Fruit fly (Drosophila melanogaster) whole organism, embryonic: Measurements from ENCODE around the gene MBD-like.
A peak's percentile ranks its signal among the peaks of the same experiment; 100 is the strongest.

Source experiments
- C15 ChIP-seq: fragments of 200-800 bp; sonication (Bioruptor generic); IDR thresholded peaks from 3 replicates; pipeline ENCODE4 v1.3.6; 2022; ENCODE audit warnings: missing biosample characterization, missing genetic modification characterization
- CG10209 ChIP-seq: fragments of 200-800 bp; sonication (Bioruptor generic); optimal IDR thresholded peaks from 3 replicates; lab custom pipeline; 2017; ENCODE audit warnings: missing biosample characterization, mild to moderate bottlenecking, missing genetic modification characterization, missing genetic modification reagents
- CG10366 ChIP-seq: fragments of 200-800 bp; sonication (Bioruptor generic); IDR thresholded peaks from 2 replicates; pipeline ENCODE4 v1.3.6; 2022; ENCODE audit warnings: missing biosample characterization, missing genetic modification characterization
- CG12071 ChIP-seq: fragments of 200-800 bp; sonication (Bioruptor generic); optimal IDR thresholded peaks from 3 replicates; lab custom pipeline; 2018; ENCODE audit warnings: missing biosample characterization, mild to moderate bottlenecking, missing genetic modification characterization
- CG12104 ChIP-seq: fragments of 200-800 bp; sonication (Bioruptor generic); optimal IDR thresholded peaks from 3 replicates; lab custom pipeline; 2016; ENCODE audit warnings: missing biosample characterization, missing genetic modification characterization
- CG12219 ChIP-seq: fragments of 200-800 bp; sonication (Bioruptor generic); optimal IDR thresholded peaks from 3 replicates; lab custom pipeline; 2018; ENCODE audit warnings: missing biosample characterization, mild to moderate bottlenecking, missing genetic modification characterization
- CG15011 ChIP-seq: fragments of 200-800 bp; sonication (Bioruptor generic); optimal IDR thresholded peaks from 3 replicates; lab custom pipeline; 2018; ENCODE audit warnings: missing biosample characterization, mild to moderate bottlenecking, missing genetic modification characterization
- CG16863 ChIP-seq: fragments of 200-800 bp; sonication (Bioruptor generic); optimal IDR thresholded peaks from 3 replicates; lab custom pipeline; 2016; ENCODE audit warnings: missing biosample characterization, missing genetic modification characterization
- CG18599 ChIP-seq: fragments of 200-800 bp; sonication (Bioruptor generic); optimal IDR thresholded peaks from 3 replicates; lab custom pipeline; 2017; ENCODE audit warnings: missing biosample characterization, missing genetic modification characterization, mild to moderate bottlenecking, moderate library complexity, missing genetic modification reagents
- CG18764 ChIP-seq: fragments of 200-800 bp; sonication (Bioruptor generic); optimal IDR thresholded peaks from 3 replicates; lab custom pipeline; 2016; ENCODE audit warnings: missing biosample characterization, missing genetic modification characterization
- CG2129 ChIP-seq: fragments of 200-800 bp; sonication (Bioruptor generic); IDR thresholded peaks from 2 replicates; pipeline ENCODE4 v1.3.6; 2022; ENCODE audit warnings: missing biosample characterization, missing genetic modification characterization; ENCODE audit not compliant: partially characterized antibody
- CG30020 ChIP-seq: fragments of 200-800 bp; optimal IDR thresholded peaks from 2 replicates; lab custom pipeline; 2019; ENCODE audit warnings: missing biosample characterization, mild to moderate bottlenecking, missing genetic modification characterization, moderate library complexity
- CG3065 ChIP-seq: fragments of 200-800 bp; sonication (Bioruptor generic); optimal IDR thresholded peaks from 2 replicates; lab custom pipeline; 2016; ENCODE audit warnings: missing biosample characterization, missing genetic modification characterization
- CG3847 ChIP-seq: fragments of 200-800 bp; sonication (Bioruptor generic); IDR thresholded peaks from 2 replicates; pipeline ENCODE4 v1.3.6; 2022; ENCODE audit warnings: missing biosample characterization, missing genetic modification characterization
- CG4707 ChIP-seq: fragments of 200-800 bp; sonication (Bioruptor generic); optimal IDR thresholded peaks from 2 replicates; lab custom pipeline; 2018; ENCODE audit warnings: missing biosample characterization, mild to moderate bottlenecking, missing genetic modification characterization, moderate library complexity
- CG6272 ChIP-seq: fragments of 200-800 bp; sonication (Bioruptor generic); IDR thresholded peaks from 2 replicates; pipeline ENCODE4 v1.3.6; 2022; ENCODE audit warnings: missing biosample characterization, missing genetic modification characterization
- CG6765 ChIP-seq: fragments of 200-800 bp; sonication (Bioruptor generic); optimal IDR thresholded peaks from 3 replicates; lab custom pipeline; 2017; ENCODE audit warnings: missing biosample characterization, mild to moderate bottlenecking, missing genetic modification characterization
- CG7271 ChIP-seq: fragments of 200-800 bp; sonication (Bioruptor generic); optimal IDR thresholded peaks from 2 replicates; lab custom pipeline; 2018; ENCODE audit warnings: missing biosample characterization, mild to moderate bottlenecking, missing genetic modification characterization, moderate library complexity
- CG7372 ChIP-seq: fragments of 200-800 bp; sonication (Bioruptor generic); IDR thresholded peaks from 2 replicates; pipeline ENCODE4 v1.3.6; 2022; ENCODE audit warnings: missing biosample characterization, missing genetic modification characterization
- CG7928 ChIP-seq: fragments of 200-800 bp; sonication (Bioruptor generic); optimal IDR thresholded peaks from 2 replicates; lab custom pipeline; 2017; ENCODE audit warnings: missing biosample characterization, mild to moderate bottlenecking, missing genetic modification characterization
- CG8281 ChIP-seq: fragments of 200-800 bp; sonication (Bioruptor generic); optimal IDR thresholded peaks from 2 replicates; lab custom pipeline; 2018; ENCODE audit warnings: missing biosample characterization, mild to moderate bottlenecking, missing genetic modification characterization, moderate library complexity
- CG9817 ChIP-seq: fragments of 200-800 bp; sonication (Bioruptor generic); optimal IDR thresholded peaks from 2 replicates; lab custom pipeline; 2018; ENCODE audit warnings: missing biosample characterization, mild to moderate bottlenecking, missing genetic modification characterization, moderate library complexity
- CoRest ChIP-seq: fragments of 200-800 bp; sonication (Bioruptor generic); optimal IDR thresholded peaks from 3 replicates; lab custom pipeline; 2018; ENCODE audit warnings: missing biosample characterization, mild to moderate bottlenecking, missing genetic modification characterization, moderate library complexity
- Dad ChIP-seq: fragments of 200-800 bp; sonication (Bioruptor generic); optimal IDR thresholded peaks from 3 replicates; lab custom pipeline; 2016; ENCODE audit warnings: missing biosample characterization, missing genetic modification characterization
- Doc2 ChIP-seq: fragments of 200-800 bp; sonication (Bioruptor generic); IDR thresholded peaks from 2 replicates; pipeline ENCODE4 v1.3.6; 2022; ENCODE audit warnings: missing biosample characterization, missing genetic modification characterization
- GATAe ChIP-seq: fragments of 200-800 bp; sonication (Bioruptor generic); conservative IDR thresholded peaks from 2 replicates; pipeline ENCODE4 v1.3.6; 2022; ENCODE audit warnings: missing biosample characterization, missing genetic modification characterization
- Hr3 ChIP-seq: fragments of 200-800 bp; sonication (Bioruptor generic); optimal IDR thresholded peaks from 3 replicates; lab custom pipeline; 2016; ENCODE audit warnings: missing biosample characterization, missing genetic modification characterization
- Hsf ChIP-seq: fragments of 200-800 bp; sonication (Bioruptor generic); optimal IDR thresholded peaks from 3 replicates; lab custom pipeline; 2016; ENCODE audit warnings: missing biosample characterization, missing genetic modification characterization
- Mrtf ChIP-seq: fragments of 200-800 bp; sonication (Bioruptor generic); IDR thresholded peaks from 3 replicates; pipeline ENCODE4 v1.3.6; 2022; ENCODE audit warnings: missing biosample characterization, missing genetic modification characterization
- NK7.1 ChIP-seq: fragments of 200-800 bp; sonication (Bioruptor generic); optimal IDR thresholded peaks from 3 replicates; lab custom pipeline; 2016; ENCODE audit warnings: missing biosample characterization, missing genetic modification characterization
- Optix ChIP-seq: fragments of 200-800 bp; sonication (Bioruptor generic); IDR thresholded peaks from 3 replicates; pipeline ENCODE4 v1.3.6; 2022; ENCODE audit warnings: missing biosample characterization, missing genetic modification characterization
- Pdp1 ChIP-seq, 2 experiments: fragments of 200-800 bp; sonication (Bioruptor generic); optimal IDR thresholded peaks; 3 replicates each; lab custom pipeline; 2016; ENCODE audit warnings: missing biosample characterization in 2 of 2, missing genetic modification characterization in 2 of 2, mild to moderate bottlenecking in 1 of 2, moderate library complexity in 1 of 2
- Six4 ChIP-seq: fragments of 200-800 bp; sonication (Bioruptor generic); optimal IDR thresholded peaks from 2 replicates; lab custom pipeline; 2016; ENCODE audit warnings: missing biosample characterization, missing genetic modification characterization
- Usf ChIP-seq: fragments of 200-800 bp; sonication (Bioruptor generic); optimal IDR thresholded peaks from 2 replicates; lab custom pipeline; 2017; ENCODE audit warnings: missing genotype, missing biosample characterization, missing genetic modification characterization
- bsh ChIP-seq, 2 experiments: fragments of 200-800 bp; sonication (Bioruptor generic); optimal IDR thresholded peaks; 2 replicates each; lab custom pipeline; 2017 to 2018; ENCODE audit warnings: mild to moderate bottlenecking in 2 of 2, missing biosample characterization in 2 of 2, missing genetic modification characterization in 2 of 2, moderate library complexity in 1 of 2
- cad ChIP-seq: fragments of >200 bp; optimal IDR thresholded peaks from 2 replicates; lab custom pipeline; 2017; ENCODE audit warnings: missing biosample characterization, missing genetic modification characterization
- cg ChIP-seq: fragments of 200-800 bp; sonication (Bioruptor generic); optimal IDR thresholded peaks from 3 replicates; lab custom pipeline; 2019; ENCODE audit warnings: missing biosample characterization, mild to moderate bottlenecking, missing genetic modification characterization, moderate library complexity
- dmrt11E ChIP-seq: fragments of 200-800 bp; sonication (Bioruptor generic); optimal IDR thresholded peaks from 3 replicates; lab custom pipeline; 2018; ENCODE audit warnings: missing biosample characterization, mild to moderate bottlenecking, missing genetic modification characterization, moderate library complexity
- gsb-n ChIP-seq: fragments of 200-800 bp; sonication (Bioruptor generic); optimal IDR thresholded peaks from 3 replicates; lab custom pipeline; 2018; ENCODE audit warnings: missing biosample characterization, mild to moderate bottlenecking, missing genetic modification characterization
- kah ChIP-seq: fragments of 200-800 bp; sonication (Bioruptor generic); optimal IDR thresholded peaks from 2 replicates; lab custom pipeline; 2018; ENCODE audit warnings: missing biosample characterization, mild to moderate bottlenecking, missing genetic modification characterization
- kni ChIP-seq: fragments of 200-800 bp; sonication (Bioruptor generic); optimal IDR thresholded peaks from 3 replicates; lab custom pipeline; 2017; ENCODE audit warnings: mild to moderate bottlenecking, missing biosample characterization, missing genetic modification reagents, missing genetic modification characterization
- lab ChIP-seq: fragments of 200-800 bp; sonication (Bioruptor generic); optimal IDR thresholded peaks from 3 replicates; lab custom pipeline; 2017; ENCODE audit warnings: missing biosample characterization, missing genetic modification characterization, mild to moderate bottlenecking, moderate library complexity, missing genetic modification reagents
- maf-S ChIP-seq: fragments of 200-800 bp; sonication (Bioruptor generic); optimal IDR thresholded peaks from 2 replicates; lab custom pipeline; 2016; ENCODE audit warnings: missing biosample characterization, missing genetic modification characterization
- row ChIP-seq: fragments of 200-800 bp; sonication (Bioruptor generic); IDR thresholded peaks from 3 replicates; pipeline ENCODE4 v1.3.6; 2022; ENCODE audit warnings: missing biosample characterization, missing genetic modification characterization
- schlank ChIP-seq: fragments of 200-800 bp; sonication (Bioruptor generic); optimal IDR thresholded peaks from 2 replicates; lab custom pipeline; 2018; ENCODE audit warnings: missing biosample characterization, mild to moderate bottlenecking, missing genetic modification characterization
- sd ChIP-seq: fragments of 200-800 bp; sonication (Bioruptor generic); optimal IDR thresholded peaks from 3 replicates; lab custom pipeline; 2018; ENCODE audit warnings: missing biosample characterization, mild to moderate bottlenecking, missing genetic modification characterization, moderate library complexity
- sim ChIP-seq: fragments of 200-800 bp; sonication (Bioruptor generic); IDR thresholded peaks from 2 replicates; pipeline ENCODE4 v1.3.6; 2022; ENCODE audit warnings: missing biosample characterization, missing genetic modification characterization
- stwl ChIP-seq: fragments of 200-800 bp; sonication (Bioruptor generic); optimal IDR thresholded peaks from 3 replicates; lab custom pipeline; 2018; ENCODE audit warnings: missing biosample characterization, mild to moderate bottlenecking, missing genetic modification characterization, moderate library complexity
- wdn ChIP-seq: fragments of 200-800 bp; sonication (Bioruptor generic); IDR thresholded peaks from 2 replicates; pipeline ENCODE4 v1.3.6; 2022; ENCODE audit warnings: missing biosample characterization, missing genetic modification characterization

MBD-like gene

DNA sequence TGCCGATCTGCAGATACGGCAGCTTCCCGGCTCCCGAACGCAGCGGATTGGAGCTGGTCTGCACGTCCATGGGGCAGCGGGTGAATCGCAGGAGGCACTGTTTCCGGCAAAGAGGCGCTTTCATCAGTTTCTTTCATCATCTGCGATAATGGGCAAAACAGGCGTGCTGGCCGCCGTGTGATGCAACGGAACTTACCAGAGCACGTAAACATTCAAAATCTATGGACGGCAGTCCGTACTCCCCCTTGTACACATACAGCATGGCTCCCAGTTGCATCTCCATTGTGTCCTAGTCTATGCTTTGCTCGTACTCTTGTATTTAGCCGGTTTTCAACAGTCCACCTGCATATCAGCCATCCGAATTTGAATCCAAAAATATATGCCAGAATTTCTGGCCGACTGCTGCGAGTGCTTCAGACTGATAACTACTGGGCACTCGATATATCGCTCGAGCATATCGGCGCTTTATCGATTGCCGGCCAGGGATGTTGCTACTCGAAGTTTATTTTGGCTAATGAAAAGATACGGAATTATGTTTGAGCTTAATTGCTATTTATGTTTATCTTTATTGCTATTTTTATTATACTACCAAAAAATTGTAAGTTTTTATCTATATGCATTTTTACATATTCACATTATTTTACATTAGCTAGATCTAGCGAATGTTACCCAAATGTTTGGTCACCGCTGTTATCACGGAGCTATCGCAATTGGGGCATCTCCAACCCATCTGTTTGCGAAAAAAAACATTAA, 3.9 kb downstream of the MBD-like start, which contains the start of the genes CG9393 and Vps45 (continued):
- TF ChIP-seq CG9817 (tag; lab: Kevin White, UChicago): peak; percentile 71
- TF ChIP-seq maf-S (GFP tag; lab: Kevin White, UChicago): peak; percentile 59
- peak; percentile 48 for TF ChIP-seq CG3065
- peak; percentile 52; the same call in 1 of the 2 replicates for TF ChIP-seq CG10366
- TF ChIP-seq Mrtf: no peak
- TF ChIP-seq CG8281 (tag; lab: Kevin White, UChicago): no peak
- peak; percentile 33 for TF ChIP-seq CG18764 (GFP tag; lab: Kevin White, UChicago)
- peak; percentile 79 for TF ChIP-seq Hsf (GFP tag; lab: Kevin White, UChicago)
- peak; percentile 59 for TF ChIP-seq dmrt11E (tag; lab: Kevin White, UChicago)
- TF ChIP-seq row: peak; percentile 89
- TF ChIP-seq gsb-n (tag; lab: Kevin White, UChicago): no peak
- TF ChIP-seq CG4707 (GFP tag; lab: Kevin White, UChicago): no peak
- peak; percentile 40; the same call in 1 of the 2 replicates for TF ChIP-seq CG7372 (GFP tag; lab: Robert Waterston, UW)
- peak; percentile 68 to 94 for TF ChIP-seq Pdp1 (GFP tag; optimal IDR thresholded peaks at IDR 0.05; lab: Kevin White, UChicago)
- TF ChIP-seq CG16863: peak; percentile 57
- TF ChIP-seq CG12071 (GFP tag; lab: Kevin White, UChicago): no peak
- TF ChIP-seq CG7928 (GFP tag; lab: Kevin White, UChicago): peak; percentile 78
- TF ChIP-seq CG30020 (tag; lab: Kevin White, UChicago): peak; percentile 68
- peak; percentile 59 for TF ChIP-seq kni (GFP tag; lab: Kevin White, UChicago)
- peak; percentile 75 for TF ChIP-seq CG2129 (GFP tag; lab: Robert Waterston, UW)
- peak; percentile 70; the same call in 1 of the 2 replicates for TF ChIP-seq CG6272 (GFP tag; lab: Robert Waterston, UW)
- TF ChIP-seq lab (GFP tag; lab: Kevin White, UChicago): no peak
- no peak for TF ChIP-seq CG6765 (GFP tag; lab: Kevin White, UChicago)
- TF ChIP-seq CG15011 (GFP tag; lab: Kevin White, UChicago): no peak
- no peak for TF ChIP-seq NK7.1 (GFP tag; lab: Kevin White, UChicago)
- TF ChIP-seq Six4 (GFP tag; lab: Kevin White, UChicago): peak; percentile 31
- TF ChIP-seq schlank: no peak
- TF ChIP-seq Optix (GFP tag; lab: Robert Waterston, UW): 0 out of 3 replicates have a peak, but pooled peaks have one; percentile 7
- TF ChIP-seq Doc2 (GFP tag; lab: Robert Waterston, UW): no peak
- TF ChIP-seq CG10209: peak; percentile 24
- TF ChIP-seq CG12104 (GFP tag; lab: Kevin White, UChicago): peak; percentile 27
- peak; percentile 69 for TF ChIP-seq Hr3 (GFP tag; lab: Kevin White, UChicago)
- TF ChIP-seq cg (GFP tag; lab: Kevin White, UChicago): no peak
- TF ChIP-seq stwl: peak; percentile 53
- no peak for TF ChIP-seq sd (tag; lab: Kevin White, UChicago)
- no peak for TF ChIP-seq CG12219
- no peak for TF ChIP-seq kah (GFP tag; lab: Kevin White, UChicago)
- TF ChIP-seq GATAe (GFP tag; lab: Robert Waterston, UW): peak; percentile 71
- no peak for TF ChIP-seq Usf (GFP tag; lab: Kevin White, UChicago)
- no peak for TF ChIP-seq cad (GFP tag; lab: Kevin White, UChicago)
- TF ChIP-seq sim (GFP tag; lab: Robert Waterston, UW): no peak
- TF ChIP-seq CG3847 (GFP tag; lab: Robert Waterston, UW): peak; percentile 70
- no peak for TF ChIP-seq CG7271
- TF ChIP-seq Dad: peak; percentile 64
- TF ChIP-seq bsh (GFP tag; optimal IDR thresholded peaks at IDR 0.05; lab: Kevin White, UChicago): peak in 1 of 2 experiments; percentile 57
- no peak for TF ChIP-seq CG18599 (GFP tag; lab: Kevin White, UChicago)
- TF ChIP-seq wdn (GFP tag; lab: Robert Waterston, UW): no peak
- no peak for TF ChIP-seq C15 (GFP tag; lab: Robert Waterston, UW)
- peak; percentile 76 for TF ChIP-seq CoRest (tag; lab: Kevin White, UChicago)
